Comparison of ENCODE assay signal across 5 fruit fly cellular contexts in genomic region chr3L:16412394-16412950, dm6.
TF ChIP-seq lines count a peak whose summit lies in the region.

Gene Serinc (plus strand): TSS chr3L:16412722.

- TF ChIP-seq CTCF in S2 (optimal IDR thresholded peaks at IDR 0.05; lab: Kevin White, UChicago), result peak; percentile 68 to 92
- peak; percentile 97 for TF ChIP-seq CTCF in whole organism, embryonic (GFP tag; optimal IDR thresholded peaks at IDR 0.05; lab: Kevin White, UChicago)

TF ChIP-seq in whole organism, adult, 20 proteins besides CTCF, POLR2A, EP300 and RAD21:
- TF ChIP-seq CG12768 (GFP tag; optimal IDR thresholded peaks at IDR 0.05; lab: Kevin White, UChicago) (no peak), CG7101 (tag; optimal IDR thresholded peaks at IDR 0.05; lab: Kevin White, UChicago) (peak; percentile 36), CG1620 (GFP tag; optimal IDR thresholded peaks at IDR 0.05; lab: Kevin White, UChicago) (peak; percentile 50), ovo (GFP tag; optimal IDR thresholded peaks at IDR 0.05; lab: Kevin White, UChicago) (peak; percentile 57), CG14711 (tag; optimal IDR thresholded peaks at IDR 0.05; lab: Kevin White, UChicago) (peak; percentile 17), CG5204 (GFP tag; optimal IDR thresholded peaks at IDR 0.05; lab: Kevin White, UChicago) (peak; percentile 68), Hr96 (GFP tag; optimal IDR thresholded peaks at IDR 0.05; lab: Kevin White, UChicago) (peak; percentile 2), cnc (optimal IDR thresholded peaks at IDR 0.05; lab: Kevin White, UChicago) (no peak), Clk (GFP tag; optimal IDR thresholded peaks at IDR 0.05; lab: Kevin White, UChicago) (no peak), kay (GFP tag; lab: Kevin White, UChicago; ENCODE audit: borderline replicate concordance) (no peak), CG11617 (GFP tag; optimal IDR thresholded peaks at IDR 0.05; lab: Kevin White, UChicago) (peak; percentile 17), Crg-1 (GFP tag; optimal IDR thresholded peaks at IDR 0.05; lab: Kevin White, UChicago) (peak; percentile 55), CG33017 (tag; optimal IDR thresholded peaks at IDR 0.05; lab: Kevin White, UChicago) (no peak), Mnt (GFP tag; optimal IDR thresholded peaks at IDR 0.05; lab: Kevin White, UChicago) (peak; percentile 58), toe (GFP tag; optimal IDR thresholded peaks at IDR 0.05; lab: Kevin White, UChicago) (peak; percentile 76), pad (GFP tag; optimal IDR thresholded peaks at IDR 0.05; lab: Kevin White, UChicago) (peak; percentile 16), bab1 (GFP tag; optimal IDR thresholded peaks at IDR 0.05; lab: Kevin White, UChicago) (peak; percentile 27), CG7045 (GFP tag; optimal IDR thresholded peaks at IDR 0.05; lab: Kevin White, UChicago) (no peak), cic (GFP tag; optimal IDR thresholded peaks at IDR 0.05; lab: Kevin White, UChicago) (peak; percentile 13), tj (GFP tag; optimal IDR thresholded peaks at IDR 0.05; lab: Kevin White, UChicago) (peak; percentile 30)

TF ChIP-seq in whole organism, embryonic, 481 proteins besides CTCF, POLR2A, EP300 and RAD21 (continues in another document):
- TF ChIP-seq CG8478 (optimal IDR thresholded peaks at IDR 0.05; lab: Kevin White, UChicago) (no peak), Chrac-16 (GFP tag; optimal IDR thresholded peaks at IDR 0.05; lab: Kevin White, UChicago) (peak; percentile 51), CG42726 (GFP tag; IDR thresholded peaks at IDR 0.05; lab: Robert Waterston, UW; ENCODE audit: partially characterized antibody) (peak; percentile 95), hb (GFP tag; IDR thresholded peaks at IDR 0.05; lab: Robert Waterston, UW; ENCODE audit: partially characterized antibody) (peak; percentile 98), CG16815 (GFP tag; optimal IDR thresholded peaks at IDR 0.05; lab: Kevin White, UChicago) (peak; percentile 26), corto (GFP tag; optimal IDR thresholded peaks at IDR 0.05; lab: Kevin White, UChicago) (no peak), gfzf (GFP tag; optimal IDR thresholded peaks at IDR 0.05; lab: Kevin White, UChicago) (no peak), TFAM (GFP tag; optimal IDR thresholded peaks at IDR 0.05; lab: Kevin White, UChicago) (no peak), CG2889 (GFP tag; IDR thresholded peaks at IDR 0.05; lab: Robert Waterston, UW) (no peak), Bgb (GFP tag; IDR thresholded peaks at IDR 0.05; lab: Robert Waterston, UW; ENCODE audit: partially characterized antibody) (peak; percentile 98), wor (GFP tag; IDR thresholded peaks at IDR 0.05; lab: Robert Waterston, UW) (no peak; the same call in 1 of the 2 replicates), sens (GFP tag; lab: Kevin White, UChicago) (peak; percentile 90), HLHmδ (GFP tag; optimal IDR thresholded peaks at IDR 0.05; lab: Kevin White, UChicago) (no peak), CG14667 (GFP tag; IDR thresholded peaks at IDR 0.05; lab: Robert Waterston, UW) (0 out of 2 replicates have a peak, but pooled peaks have one; percentile 21), CG7372 (GFP tag; IDR thresholded peaks at IDR 0.05; lab: Robert Waterston, UW) (0 out of 2 replicates have a peak, but pooled peaks have one; percentile 28), Gsc (GFP tag; IDR thresholded peaks at IDR 0.05; lab: Robert Waterston, UW) (no peak), Hr78 (GFP tag; optimal IDR thresholded peaks at IDR 0.05; lab: Kevin White, UChicago) (no peak), Hr3 (GFP tag; optimal IDR thresholded peaks at IDR 0.05; lab: Kevin White, UChicago) (peak; percentile 56), HLH3B (GFP tag; IDR thresholded peaks at IDR 0.05; lab: Robert Waterston, UW) (0 out of 2 replicates have a peak, but pooled peaks have one; percentile 14), schlank (tag; optimal IDR thresholded peaks at IDR 0.05; lab: Kevin White, UChicago) (no peak), Dip2 (GFP tag; IDR thresholded peaks at IDR 0.05; lab: Robert Waterston, UW) (no peak), Sry-β (GFP tag; optimal IDR thresholded peaks at IDR 0.05; lab: Kevin White, UChicago) (no peak), B-H1 (GFP tag; IDR thresholded peaks at IDR 0.05; lab: Robert Waterston, UW) (no peak)

TF ChIP-seq in whole organism, prepupa, 60 proteins besides CTCF, POLR2A, EP300 and RAD21 (continues in another document):
- TF ChIP-seq CG32006 (GFP tag; optimal IDR thresholded peaks at IDR 0.05; lab: Kevin White, UChicago) (no peak), CG8632 (GFP tag; optimal IDR thresholded peaks at IDR 0.05; lab: Kevin White, UChicago) (no peak), esn (GFP tag; optimal IDR thresholded peaks at IDR 0.05; lab: Kevin White, UChicago) (peak; percentile 39), topi (GFP tag; optimal IDR thresholded peaks at IDR 0.05; lab: Kevin White, UChicago) (no peak), CG3919 (GFP tag; optimal IDR thresholded peaks at IDR 0.05; lab: Kevin White, UChicago) (no peak), CG6854 (GFP tag; optimal IDR thresholded peaks at IDR 0.05; lab: Kevin White, UChicago) (no peak), net (GFP tag; optimal IDR thresholded peaks at IDR 0.05; lab: Kevin White, UChicago) (no peak), Hr38 (GFP tag; optimal IDR thresholded peaks at IDR 0.05; lab: Kevin White, UChicago) (no peak), eg (GFP tag; IDR thresholded peaks at IDR 0.05; lab: Robert Waterston, UW) (no peak), salr (GFP tag; optimal IDR thresholded peaks at IDR 0.05; lab: Kevin White, UChicago) (no peak), Smox (GFP tag; optimal IDR thresholded peaks at IDR 0.05; lab: Kevin White, UChicago) (no peak), CG4318 (GFP tag; optimal IDR thresholded peaks at IDR 0.05; lab: Kevin White, UChicago) (no peak), Gug (GFP tag; IDR thresholded peaks at IDR 0.05; lab: Robert Waterston, UW) (no peak), acj6 (GFP tag; optimal IDR thresholded peaks at IDR 0.05; lab: Kevin White, UChicago) (no peak), Ets96B (tag; optimal IDR thresholded peaks at IDR 0.05; lab: Kevin White, UChicago) (no peak), CG6276 (GFP tag; optimal IDR thresholded peaks at IDR 0.05; lab: Kevin White, UChicago) (no peak), fd85E (GFP tag; optimal IDR thresholded peaks at IDR 0.05; lab: Kevin White, UChicago) (no peak), lz (GFP tag; optimal IDR thresholded peaks at IDR 0.05; lab: Kevin White, UChicago) (peak; percentile 47), ss (GFP tag; optimal IDR thresholded peaks at IDR 0.05; lab: Kevin White, UChicago) (no peak), dsx (GFP tag; optimal IDR thresholded peaks at IDR 0.05; lab: Kevin White, UChicago; ENCODE audit: poor library complexity, severe bottlenecking) (no peak), Ets21C (GFP tag; optimal IDR thresholded peaks at IDR 0.05; lab: Kevin White, UChicago) (no peak), Lpt (GFP tag; optimal IDR thresholded peaks at IDR 0.05; lab: Kevin White, UChicago) (no peak), Eip75B (GFP tag; optimal IDR thresholded peaks at IDR 0.05; lab: Kevin White, UChicago) (no peak), CG34406 (GFP tag; optimal IDR thresholded peaks at IDR 0.05; lab: Kevin White, UChicago) (no peak), spab (GFP tag; optimal IDR thresholded peaks at IDR 0.05; lab: Kevin White, UChicago) (no peak), CG8319 (GFP tag; optimal IDR thresholded peaks at IDR 0.05; lab: Kevin White, UChicago) (no peak), vri (GFP tag; optimal IDR thresholded peaks at IDR 0.05; lab: Kevin White, UChicago) (no peak), CG6792 (GFP tag; optimal IDR thresholded peaks at IDR 0.05; lab: Kevin White, UChicago) (no peak)

TF ChIP-seq in whole organism, wandering third instar larva, 38 proteins besides CTCF, POLR2A, EP300 and RAD21:
- no peak for TF ChIP-seq dl (GFP tag; optimal IDR thresholded peaks at IDR 0.05; lab: Kevin White, UChicago; ENCODE audit: insufficient read depth in 1 of 2, partially characterized antibody in 2 of 2)
- TF ChIP-seq sv (GFP tag; optimal IDR thresholded peaks at IDR 0.05; lab: Kevin White, UChicago), result peak; percentile 35
- no peak for TF ChIP-seq CG32264 (GFP tag; optimal IDR thresholded peaks at IDR 0.05; lab: Kevin White, UChicago)
- TF ChIP-seq jim (GFP tag; optimal IDR thresholded peaks at IDR 0.05; lab: Kevin White, UChicago), result peak; percentile 12
- TF ChIP-seq ey (GFP tag; optimal IDR thresholded peaks at IDR 0.05; lab: Kevin White, UChicago), result peak; percentile 21
- peak; percentile 65 for TF ChIP-seq Myc (optimal IDR thresholded peaks at IDR 0.05; lab: Kevin White, UChicago)
- TF ChIP-seq Rel (GFP tag; optimal IDR thresholded peaks at IDR 0.05; lab: Kevin White, UChicago), result no peak
- TF ChIP-seq Rel (tag; optimal IDR thresholded peaks at IDR 0.05; lab: Kevin White, UChicago), result peak; percentile 10
- peak; percentile 10 for TF ChIP-seq GATAd (GFP tag; optimal IDR thresholded peaks at IDR 0.05; lab: Kevin White, UChicago)
- no peak for TF ChIP-seq usp (GFP tag; optimal IDR thresholded peaks at IDR 0.05; lab: Kevin White, UChicago)
- TF ChIP-seq Sp1 (GFP tag; optimal IDR thresholded peaks at IDR 0.05; lab: Kevin White, UChicago), result no peak
- TF ChIP-seq dsf (GFP tag; optimal IDR thresholded peaks at IDR 0.05; lab: Kevin White, UChicago; ENCODE audit: borderline replicate concordance), result no peak
- peak; percentile 5 for TF ChIP-seq Hr83 (GFP tag; optimal IDR thresholded peaks at IDR 0.05; lab: Kevin White, UChicago; ENCODE audit: poor library complexity, severe bottlenecking)
- peak; percentile 17 for TF ChIP-seq psq (GFP tag; optimal IDR thresholded peaks at IDR 0.05; lab: Kevin White, UChicago)
- TF ChIP-seq woc (GFP tag; optimal IDR thresholded peaks at IDR 0.05; lab: Kevin White, UChicago), result peak; percentile 21
- TF ChIP-seq brk (GFP tag; optimal IDR thresholded peaks at IDR 0.05; lab: Kevin White, UChicago), result no peak
- peak; percentile 42 for TF ChIP-seq h (GFP tag; optimal IDR thresholded peaks at IDR 0.05; lab: Kevin White, UChicago)
- TF ChIP-seq br (GFP tag; optimal IDR thresholded peaks at IDR 0.05; lab: Kevin White, UChicago), result no peak
- no peak for TF ChIP-seq N (GFP tag; optimal IDR thresholded peaks at IDR 0.05; lab: Kevin White, UChicago)
- peak; percentile 40 for TF ChIP-seq rgr (GFP tag; optimal IDR thresholded peaks at IDR 0.05; lab: Kevin White, UChicago)
- no peak for TF ChIP-seq Vsx2 (GFP tag; optimal IDR thresholded peaks at IDR 0.05; lab: Kevin White, UChicago; ENCODE audit: partially characterized antibody)
- TF ChIP-seq fru (GFP tag; optimal IDR thresholded peaks at IDR 0.05; lab: Kevin White, UChicago), result peak; percentile 51
- TF ChIP-seq Jra (GFP tag; optimal IDR thresholded peaks at IDR 0.05; lab: Kevin White, UChicago), result no peak
- TF ChIP-seq CG9705 (GFP tag; optimal IDR thresholded peaks at IDR 0.05; lab: Kevin White, UChicago), result no peak
- TF ChIP-seq Abd-B (GFP tag; optimal IDR thresholded peaks at IDR 0.05; lab: Kevin White, UChicago), result no peak
- no peak for TF ChIP-seq foxo (GFP tag; optimal IDR thresholded peaks at IDR 0.05; lab: Kevin White, UChicago)
- TF ChIP-seq OdsH (GFP tag; optimal IDR thresholded peaks at IDR 0.05; lab: Kevin White, UChicago), result no peak
- no peak for TF ChIP-seq lola (GFP tag; optimal IDR thresholded peaks at IDR 0.05; lab: Kevin White, UChicago)
- TF ChIP-seq Hnf4 (GFP tag; optimal IDR thresholded peaks at IDR 0.05; lab: Kevin White, UChicago), result no peak
- no peak for TF ChIP-seq Hr78 (GFP tag; optimal IDR thresholded peaks at IDR 0.05; lab: Kevin White, UChicago)
